Worm (Caenorhabditis elegans) whole organism, young adult: ENCODE results near the gene duxl-1.

Experiments
- D2030.7 ChIP-seq: fragments of 200-800 bp; sonication (Bioruptor generic); IDR thresholded peaks from 2 replicates; pipeline ENCODE4 v1.3.6; 2022; ENCODE audit warnings: missing genetic modification reagents, missing genetic modification characterization, missing compliant biosample characterization
- F10E7.11 ChIP-seq: sonication (generic microtip); optimal IDR thresholded peaks from 2 replicates; lab custom pipeline; 2017; ENCODE audit warnings: mild to moderate bottlenecking, missing genetic modification characterization, moderate library complexity, missing compliant biosample characterization
- F39B2.1 ChIP-seq: fragments of 200-800 bp; sonication (Bioruptor generic); IDR thresholded peaks from 2 replicates; pipeline ENCODE4 v1.3.6; 2022; ENCODE audit warnings: missing genetic modification reagents, missing genetic modification characterization, missing compliant biosample characterization
- F49E8.2 ChIP-seq: sonication (generic microtip); optimal IDR thresholded peaks from 3 replicates; lab custom pipeline; 2017; ENCODE audit warnings: missing genetic modification characterization, mild to moderate bottlenecking, missing compliant biosample characterization, antibody characterized with exemption, moderate library complexity; ENCODE audit not compliant: insufficient read depth
- F57C9.4 ChIP-seq: sonication (generic microtip); optimal IDR thresholded peaks from 2 replicates; lab custom pipeline; 2017; ENCODE audit warnings: mild to moderate bottlenecking, missing genetic modification characterization, missing compliant biosample characterization
- T07F8.4 ChIP-seq: sonication (generic microtip); optimal IDR thresholded peaks from 2 replicates; lab custom pipeline; 2016; ENCODE audit warnings: mild to moderate bottlenecking, missing genetic modification characterization, moderate library complexity, missing compliant biosample characterization
- Y56A3A.18 ChIP-seq: fragments of 200-800 bp; sonication (Bioruptor generic); IDR thresholded peaks from 2 replicates; pipeline ENCODE4 v1.3.6; 2022; ENCODE audit warnings: missing genetic modification reagents, missing genetic modification characterization, missing compliant biosample characterization
- Y67H2A.10 ChIP-seq: fragments of 200-800 bp; sonication (Bioruptor generic); conservative IDR thresholded peaks from 2 replicates; pipeline ENCODE4 v1.3.6; 2022; ENCODE audit warnings: missing genetic modification reagents, missing genetic modification characterization, missing compliant biosample characterization
- ZK185.1 ChIP-seq: sonication (generic microtip); optimal IDR thresholded peaks from 2 replicates; lab custom pipeline; 2016; ENCODE audit warnings: mild to moderate bottlenecking, missing genetic modification characterization, missing compliant biosample characterization; ENCODE audit not compliant: poor library complexity, severe bottlenecking
- ama-1 ChIP-seq, 3 experiments: fragments of 150-350 bp in 1 of 3; sonication (generic microtip) in 2 of 3; optimal IDR thresholded peaks; 2 replicates each; lab custom pipeline; 2014 to 2018; ENCODE audit warnings: missing biosample characterization in 2 of 3, missing genetic modification characterization in 2 of 3, missing genetic modification reagents in 2 of 3
- athp-1 ChIP-seq: sonication (generic microtip); optimal IDR thresholded peaks from 2 replicates; lab custom pipeline; 2017; ENCODE audit warnings: mild to moderate bottlenecking, missing genetic modification characterization, missing compliant biosample characterization
- attf-3 ChIP-seq: fragments of 200-800 bp; sonication (Bioruptor generic); conservative IDR thresholded peaks from 2 replicates; pipeline ENCODE4 v1.3.6; 2022; ENCODE audit warnings: missing genetic modification reagents, missing genetic modification characterization, missing compliant biosample characterization
- attf-6 ChIP-seq: fragments of 200-800 bp; sonication (Bioruptor generic); IDR thresholded peaks from 2 replicates; pipeline ENCODE4 v1.3.6; 2022; ENCODE audit warnings: missing genetic modification reagents, missing genetic modification characterization, missing compliant biosample characterization
- bed-1 ChIP-seq: fragments of 200-800 bp; sonication (Bioruptor generic); IDR thresholded peaks from 2 replicates; pipeline ENCODE4 v1.3.6; 2022; ENCODE audit warnings: missing genetic modification reagents, missing genetic modification characterization, missing compliant biosample characterization
- bed-2 ChIP-seq: fragments of 200-800 bp; sonication (Bioruptor generic); IDR thresholded peaks from 2 replicates; pipeline ENCODE4 v1.3.6; 2022; ENCODE audit warnings: missing genetic modification reagents, missing genetic modification characterization, missing compliant biosample characterization
- cebp-1 ChIP-seq, 2 experiments: fragments of 200-800 bp in 1 of 2; sonication (Bioruptor generic) in 1 of 2; sonication (generic microtip) in 1 of 2; IDR thresholded peaks in 1 of 2; optimal IDR thresholded peaks in 1 of 2; 2 replicates each; pipeline versions ENCODE4 v1.3.6 to Lab custom; 2017 to 2022; ENCODE audit warnings: missing compliant biosample characterization in 2 of 2, missing genetic modification characterization in 2 of 2, mild to moderate bottlenecking in 1 of 2, missing genetic modification reagents in 1 of 2, moderate library complexity in 1 of 2
- cebp-2 ChIP-seq: fragments of 200-800 bp; sonication (Bioruptor generic); IDR thresholded peaks from 2 replicates; pipeline ENCODE4 v1.3.6; 2022; ENCODE audit warnings: missing genetic modification characterization, missing compliant biosample characterization
- ceh-40 ChIP-seq: fragments of 200-800 bp; sonication (Bioruptor generic); IDR thresholded peaks from 2 replicates; pipeline ENCODE4 v1.3.6; 2022; ENCODE audit warnings: missing genetic modification characterization, missing compliant biosample characterization
- ceh-91 ChIP-seq: fragments of 200-800 bp; sonication (Bioruptor generic); IDR thresholded peaks from 2 replicates; pipeline ENCODE4 v1.3.6; 2022; ENCODE audit warnings: missing genetic modification reagents, missing genetic modification characterization, missing compliant biosample characterization
- die-1 ChIP-seq: sonication (generic microtip); optimal IDR thresholded peaks from 2 replicates; lab custom pipeline; 2016; ENCODE audit warnings: missing genotype, mild to moderate bottlenecking, missing genetic modification characterization, missing compliant biosample characterization
- egl-18 ChIP-seq: fragments of 200-800 bp; sonication (Bioruptor generic); IDR thresholded peaks from 2 replicates; pipeline ENCODE4 v1.3.6; 2022; ENCODE audit warnings: missing genetic modification reagents, missing genetic modification characterization, missing compliant biosample characterization
- ets-4 ChIP-seq: fragments of 200-800 bp; sonication (Bioruptor generic); optimal IDR thresholded peaks from 2 replicates; lab custom pipeline; 2018; ENCODE audit warnings: mild to moderate bottlenecking, missing genetic modification characterization, missing compliant biosample characterization
- gei-17 ChIP-seq: fragments of 200-800 bp; sonication (Bioruptor generic); optimal IDR thresholded peaks from 2 replicates; lab custom pipeline; 2018; ENCODE audit warnings: mild to moderate bottlenecking, missing genetic modification characterization, missing compliant biosample characterization
- lag-1 ChIP-seq: fragments of 200-800 bp; sonication (Bioruptor generic); IDR thresholded peaks from 2 replicates; pipeline ENCODE4 v1.3.6; 2022; ENCODE audit warnings: missing genetic modification reagents, missing genetic modification characterization, missing compliant biosample characterization
- lin-35 ChIP-seq, 3 experiments: fragments of 150-350 bp in 2 of 3; sonication (generic microtip) in 1 of 3; optimal IDR thresholded peaks; 2 replicates each; lab custom pipeline; 2014 to 2018; ENCODE audit warnings: missing biosample characterization in 3 of 3, missing genetic modification characterization in 3 of 3, missing genetic modification reagents in 3 of 3
- mxl-1 ChIP-seq: sonication (generic microtip); optimal IDR thresholded peaks from 2 replicates; lab custom pipeline; 2016; ENCODE audit warnings: missing genetic modification characterization, missing compliant biosample characterization
- nhr-27 ChIP-seq: fragments of 200-800 bp; sonication (Bioruptor generic); optimal IDR thresholded peaks from 2 replicates; lab custom pipeline; 2018; ENCODE audit warnings: mild to moderate bottlenecking, missing genetic modification characterization, moderate library complexity, missing compliant biosample characterization
- nhr-80 ChIP-seq: sonication (generic microtip); optimal IDR thresholded peaks from 2 replicates; lab custom pipeline; 2016; ENCODE audit warnings: missing genetic modification characterization, missing compliant biosample characterization
- pbrm-1 ChIP-seq: fragments of 200-800 bp; sonication (Bioruptor generic); IDR thresholded peaks from 2 replicates; pipeline ENCODE4 v1.3.6; 2022; ENCODE audit warnings: missing genetic modification reagents, missing genetic modification characterization, missing compliant biosample characterization
- tlf-1 ChIP-seq: fragments of 200-800 bp; sonication (Bioruptor generic); optimal IDR thresholded peaks from 2 replicates; lab custom pipeline; 2018; ENCODE audit warnings: mild to moderate bottlenecking, missing genetic modification characterization, missing compliant biosample characterization
- unc-130 ChIP-seq: sonication (generic microtip); optimal IDR thresholded peaks from 2 replicates; lab custom pipeline; 2016; ENCODE audit warnings: missing genetic modification reagents, missing genetic modification characterization, missing compliant biosample characterization
- zfh-2 ChIP-seq: fragments of 200-800 bp; sonication (Bioruptor generic); conservative IDR thresholded peaks from 2 replicates; pipeline ENCODE4 v1.3.6; 2022; ENCODE audit warnings: missing genetic modification reagents, missing genetic modification characterization, missing compliant biosample characterization
- ztf-22 ChIP-seq: fragments of 200-800 bp; sonication (Bioruptor generic); optimal IDR thresholded peaks from 2 replicates; lab custom pipeline; 2018; ENCODE audit warnings: mild to moderate bottlenecking, missing genetic modification characterization, moderate library complexity, missing compliant biosample characterization
- ztf-6 ChIP-seq: fragments of 200-800 bp; sonication (Bioruptor generic); IDR thresholded peaks from 2 replicates; pipeline ENCODE4 v1.3.6; 2022; ENCODE audit warnings: missing genetic modification reagents, missing genetic modification characterization, missing compliant biosample characterization

Gene duxl-1

DNA sequence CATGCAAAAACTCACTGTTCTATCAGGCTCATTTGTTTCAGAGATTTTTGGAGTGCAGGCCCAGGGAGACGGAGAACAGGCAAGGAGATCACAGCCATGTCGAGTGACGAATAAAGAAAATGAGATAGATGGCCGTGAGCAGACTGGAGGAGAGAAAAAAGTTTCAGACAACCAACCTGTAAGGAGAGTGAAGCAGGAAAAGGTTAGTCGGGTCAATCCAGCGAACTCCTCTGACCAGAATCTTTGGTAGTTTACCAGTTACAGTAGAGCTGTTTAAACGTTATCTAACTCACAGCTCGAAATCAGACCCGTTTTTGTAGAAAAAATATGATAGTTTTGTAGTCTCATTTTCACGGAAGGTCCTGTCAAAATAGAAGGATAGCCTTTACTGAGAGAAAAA, 14.7 kb upstream of the duxl-1 start, which contains the start of gene fbxb-21:
TSS of gene fbxb-21 (minus strand) at position 101 of the 400 bp plus-strand sequence.
- TF ChIP-seq ztf-6 (GFP tag; lab: Robert Waterston, UW) (no peak), bed-2 (GFP tag; lab: Robert Waterston, UW) (no peak), ceh-40 (GFP tag; lab: Robert Waterston, UW) (no peak), cebp-2 (no peak), D2030.7 (GFP tag; lab: Robert Waterston, UW) (no peak), cebp-1 (GFP tag; IDR thresholded peaks at IDR 0.05; lab: Robert Waterston, UW) (no peak), cebp-1 (tag; optimal IDR thresholded peaks at IDR 0.05; lab: Kevin White, UChicago) (no peak), gei-17 (no peak)

DNA sequence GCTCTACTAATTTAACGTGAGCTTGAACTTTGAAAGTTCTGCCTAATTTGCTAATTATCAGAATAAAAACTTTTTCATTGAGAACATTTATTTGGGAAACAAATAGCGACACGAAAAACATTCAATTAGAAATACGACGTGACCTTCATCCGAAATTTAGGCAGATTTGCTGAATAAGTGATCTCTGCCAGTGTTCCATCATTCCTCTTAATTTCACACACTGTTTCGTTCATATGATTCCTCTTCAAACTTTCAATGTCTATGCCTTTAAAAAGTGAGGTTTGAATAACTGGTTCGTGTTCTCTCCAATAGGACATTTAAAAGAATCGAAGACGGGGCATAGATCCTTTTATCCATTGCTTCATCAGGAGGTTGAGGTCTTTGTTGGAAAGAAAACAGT, 13.0 kb upstream of the duxl-1 start, which contains the start of gene fbxb-20:
TSS of gene fbxb-20 (minus strand) at position 101 of the 400 bp plus-strand sequence.
- TF ChIP-seq F57C9.4 (tag; lab: Kevin White, UChicago): no peak
- TF ChIP-seq F39B2.1 (GFP tag; lab: Robert Waterston, UW): no peak
- no peak for TF ChIP-seq tlf-1 (GFP tag; lab: Kevin White, UChicago)
- no peak for TF ChIP-seq ztf-22 (GFP tag; lab: Kevin White, UChicago)
- no peak for TF ChIP-seq Y67H2A.10 (GFP tag; lab: Robert Waterston, UW)
- TF ChIP-seq nhr-80 (tag; lab: Kevin White, UChicago): no peak
- no peak for TF ChIP-seq lag-1 (GFP tag; lab: Robert Waterston, UW)
- no peak for TF ChIP-seq lin-35 (GFP tag; optimal IDR thresholded peaks at IDR 0.05; lab: Kevin White, UChicago)
- no peak for TF ChIP-seq mxl-1 (tag; lab: Kevin White, UChicago)
- TF ChIP-seq pbrm-1: no peak
- no peak for TF ChIP-seq F10E7.11 (tag; lab: Kevin White, UChicago)
- TF ChIP-seq Y56A3A.18: no peak
- TF ChIP-seq ets-4 (GFP tag; lab: Kevin White, UChicago): no peak
- no peak for TF ChIP-seq attf-3
- no peak for TF ChIP-seq attf-6 (GFP tag; lab: Robert Waterston, UW)
- no peak for TF ChIP-seq athp-1 (tag; lab: Kevin White, UChicago)
- no peak for TF ChIP-seq T07F8.4 (tag; lab: Kevin White, UChicago)
- no peak for TF ChIP-seq ama-1 (optimal IDR thresholded peaks at IDR 0.05; lab: Kevin White, UChicago)
- no peak for TF ChIP-seq ama-1 (GFP tag; optimal IDR thresholded peaks at IDR 0.05; lab: Kevin White, UChicago)

DNA sequence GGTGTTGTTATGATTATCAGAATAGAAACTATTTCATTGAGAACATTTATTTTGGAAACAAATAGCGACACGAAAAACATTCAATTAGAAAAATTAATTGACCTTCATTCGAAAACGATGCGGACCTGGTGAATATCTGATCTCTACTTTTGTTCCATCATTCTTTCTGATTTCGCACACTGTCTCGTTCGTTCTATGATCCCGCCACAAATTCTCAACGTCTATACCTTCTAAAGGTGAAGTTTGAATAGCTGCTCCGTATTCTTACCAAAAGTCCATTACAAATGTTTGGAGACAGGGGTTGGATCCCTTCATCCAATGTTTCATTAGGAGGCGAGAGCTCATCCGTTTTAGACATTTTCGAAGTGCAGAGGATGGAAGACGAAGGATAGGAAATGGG, 11.7 kb upstream of the duxl-1 start, which contains the start of gene fbxb-16:
TSS of gene fbxb-16 (minus strand) at position 101 of the 400 bp plus-strand sequence.
- no peak for TF ChIP-seq egl-18 (GFP tag; lab: Robert Waterston, UW)
- TF ChIP-seq F10E7.11 (tag; lab: Kevin White, UChicago): no peak
- no peak for TF ChIP-seq unc-130 (GFP tag; lab: Kevin White, UChicago)
- no peak for TF ChIP-seq ZK185.1
- TF ChIP-seq nhr-27 (tag; lab: Kevin White, UChicago): no peak
- no peak for TF ChIP-seq zfh-2
- TF ChIP-seq F49E8.2: no peak
- no peak for TF ChIP-seq Y56A3A.18
- TF ChIP-seq ceh-91 (GFP tag; lab: Robert Waterston, UW): no peak
- TF ChIP-seq ama-1 (optimal IDR thresholded peaks at IDR 0.05; lab: Kevin White, UChicago): no peak
- no peak for TF ChIP-seq ama-1 (GFP tag; optimal IDR thresholded peaks at IDR 0.05; lab: Kevin White, UChicago)
- no peak for TF ChIP-seq die-1 (tag; lab: Kevin White, UChicago)
- no peak for TF ChIP-seq bed-1 (GFP tag; lab: Robert Waterston, UW)
- no peak for TF ChIP-seq pbrm-1
